Worm (Caenorhabditis elegans) whole organism, midembryonic: ENCODE results near the gene snpc-1.2.

ENCODE experiments used
- T22C8.4 ChIP-seq: fragments of 200-800 bp; sonication (Bioruptor generic); IDR thresholded peaks from 2 replicates; pipeline ENCODE4 v1.3.6; 2022; ENCODE audit warnings: missing genetic modification characterization, missing compliant biosample characterization
- flt-1 ChIP-seq: fragments of 200-800 bp; sonication (Bioruptor generic); IDR thresholded peaks from 2 replicates; pipeline ENCODE4 v1.3.6; 2022; ENCODE audit warnings: missing genetic modification characterization, missing compliant biosample characterization
- med-1 ChIP-seq: sonication (generic microtip); optimal IDR thresholded peaks from 2 replicates; lab custom pipeline; 2017; ENCODE audit warnings: missing genetic modification characterization, mild to moderate bottlenecking, missing compliant biosample characterization, antibody characterized with exemption, missing genetic modification reagents; ENCODE audit not compliant: insufficient read depth

DNA sequence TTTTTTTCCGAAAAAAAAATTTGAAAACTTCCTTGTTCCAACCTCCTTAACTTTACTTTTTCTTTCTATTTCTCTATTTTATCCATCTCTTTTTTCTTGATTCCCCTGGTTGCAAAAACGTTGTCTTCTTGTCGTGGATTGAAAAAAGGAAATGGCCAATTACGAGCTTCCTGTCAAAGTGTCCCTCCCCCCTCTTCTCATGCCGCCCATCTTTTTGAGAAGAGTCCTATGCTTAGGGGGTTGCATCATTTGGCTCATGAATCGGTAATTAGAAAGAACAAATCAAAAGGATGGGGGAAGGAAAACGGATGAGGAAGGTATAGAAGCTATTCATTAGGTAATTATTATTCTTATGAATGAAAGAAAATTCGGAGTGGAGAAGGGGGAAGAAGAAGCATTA is 42.2 kb downstream of the snpc-1.2 start:
- no peak for TF ChIP-seq med-1
- no peak for TF ChIP-seq T22C8.4
- no peak for TF ChIP-seq flt-1 (GFP tag; lab: Robert Waterston, UW)
